Fruit fly (Drosophila melanogaster): ENCODE measurements around the gene Spt7.

DNA sequence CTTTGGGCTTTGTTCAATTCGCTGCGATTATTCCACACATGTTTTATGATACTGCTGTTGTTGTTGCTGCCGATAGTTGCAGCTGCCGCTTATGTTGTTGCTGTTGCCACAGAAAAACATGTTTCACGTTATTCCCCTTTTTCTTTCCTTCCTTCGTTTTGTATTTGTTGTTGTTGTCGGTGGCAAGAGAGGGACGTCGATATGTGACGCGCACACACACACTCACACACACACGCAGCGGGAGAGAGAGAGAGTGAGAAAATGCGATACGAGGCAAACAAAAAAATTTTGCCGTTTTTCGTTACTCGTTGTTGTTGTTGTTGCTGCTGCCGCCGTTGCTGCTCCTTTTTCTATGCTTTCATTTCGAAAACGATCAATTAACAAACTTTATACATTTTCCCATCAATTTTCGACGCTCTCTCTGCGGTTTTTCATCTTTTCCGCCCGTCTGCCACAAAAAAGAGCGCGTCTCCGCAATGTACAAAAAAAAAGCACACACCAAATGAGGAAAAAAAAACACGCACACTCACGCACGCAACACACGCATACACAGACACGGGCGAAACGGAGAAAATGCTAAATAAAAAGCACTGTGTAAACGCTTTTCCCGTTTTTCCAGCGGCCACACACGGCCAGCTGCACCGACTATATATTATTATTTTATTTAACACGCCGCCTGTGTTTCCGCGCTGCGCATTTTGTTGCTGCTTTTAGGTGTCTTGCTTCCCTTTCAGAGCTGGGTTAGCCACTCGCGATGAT is 36.4 kb downstream of the Spt7 start:
- TF ChIP-seq CG8478 (optimal IDR thresholded peaks at IDR 0.05) (no peak), CTCF (optimal IDR thresholded peaks at IDR 0.05) (no peak)

Data from S2 (cell line).